Worm (Caenorhabditis elegans) whole organism, L3 larva: ENCODE data around the gene C10C5.7.

Source experiments
- R02D3.7 ChIP-seq: fragments of 150-350 bp; optimal IDR thresholded peaks from 2 replicates; lab custom pipeline; 2014; ENCODE audit warnings: missing biosample characterization, missing genetic modification characterization
- ZK546.5 ChIP-seq: sonication (generic microtip); optimal IDR thresholded peaks from 2 replicates; lab custom pipeline; 2017; ENCODE audit warnings: missing biosample characterization, missing genetic modification characterization
- aly-2 ChIP-seq: fragments of 150-350 bp; optimal IDR thresholded peaks from 2 replicates; lab custom pipeline; 2014; ENCODE audit warnings: missing biosample characterization, missing genetic modification characterization
- ceh-16 ChIP-seq: sonication (generic microtip); optimal IDR thresholded peaks from 2 replicates; lab custom pipeline; 2017; ENCODE audit warnings: missing biosample characterization, missing genetic modification characterization
- ceh-28 ChIP-seq: fragments of 150-350 bp; optimal IDR thresholded peaks from 2 replicates; lab custom pipeline; 2014; ENCODE audit warnings: missing biosample characterization, missing genetic modification reagents, missing genetic modification characterization
- ceh-82 ChIP-seq: fragments of 150-350 bp; optimal IDR thresholded peaks from 2 replicates; lab custom pipeline; 2014; ENCODE audit warnings: missing biosample characterization, missing genetic modification characterization
- daf-12 ChIP-seq: fragments of 150-350 bp; optimal IDR thresholded peaks from 2 replicates; lab custom pipeline; 2014; ENCODE audit warnings: missing biosample characterization, missing genetic modification reagents, missing genetic modification characterization
- egl-5 ChIP-seq: fragments of 150-350 bp; optimal IDR thresholded peaks from 2 replicates; lab custom pipeline; 2017; ENCODE audit warnings: missing biosample characterization, missing genetic modification reagents, missing genetic modification characterization, inconsistent platforms
- elt-1 ChIP-seq: fragments of 150-350 bp; optimal IDR thresholded peaks from 2 replicates; lab custom pipeline; 2014; ENCODE audit warnings: missing biosample characterization, missing genetic modification characterization
- elt-2 ChIP-seq: sonication (generic microtip); optimal IDR thresholded peaks from 2 replicates; lab custom pipeline; 2016; ENCODE audit warnings: missing genetic modification reagents, mild to moderate bottlenecking, missing genetic modification characterization, missing compliant biosample characterization
- elt-3 ChIP-seq, 3 experiments: fragments of 150-350 bp in 1 of 3; sonication (generic microtip) in 2 of 3; optimal IDR thresholded peaks; 2 replicates in 2 of 3; 4 replicates in 1 of 3; lab custom pipeline; 2014 to 2017; ENCODE audit warnings: missing biosample characterization in 3 of 3, missing genetic modification characterization in 3 of 3
- fos-1 ChIP-seq: fragments of 150-350 bp; optimal IDR thresholded peaks from 2 replicates; lab custom pipeline; 2014; ENCODE audit warnings: missing biosample characterization, missing genetic modification characterization
- hmg-11 ChIP-seq: sonication (generic microtip); optimal IDR thresholded peaks from 2 replicates; lab custom pipeline; 2016; ENCODE audit warnings: missing genetic modification characterization, missing compliant biosample characterization
- jun-1 ChIP-seq: fragments of 150-350 bp; optimal IDR thresholded peaks from 2 replicates; lab custom pipeline; 2014; ENCODE audit warnings: missing biosample characterization, missing genetic modification reagents, missing genetic modification characterization
- mdl-1 ChIP-seq: fragments of 150-350 bp; optimal IDR thresholded peaks from 2 replicates; lab custom pipeline; 2014; ENCODE audit warnings: missing biosample characterization, missing genetic modification characterization
- nfya-1 ChIP-seq: sonication (generic microtip); optimal IDR thresholded peaks from 2 replicates; lab custom pipeline; 2017; ENCODE audit warnings: missing genetic modification characterization, mild to moderate bottlenecking, missing compliant biosample characterization, antibody characterized with exemption, moderate library complexity; ENCODE audit not compliant: insufficient read depth
- nhr-11 ChIP-seq: fragments of 150-350 bp; optimal IDR thresholded peaks from 2 replicates; lab custom pipeline; 2014; ENCODE audit warnings: missing biosample characterization, missing genetic modification characterization
- nhr-12 ChIP-seq: fragments of 150-350 bp; optimal IDR thresholded peaks from 2 replicates; lab custom pipeline; 2014; ENCODE audit warnings: missing biosample characterization, missing genetic modification characterization
- nhr-23 ChIP-seq: fragments of 150-350 bp; optimal IDR thresholded peaks from 2 replicates; lab custom pipeline; 2014; ENCODE audit warnings: missing biosample characterization, missing genetic modification reagents, missing genetic modification characterization
- nhr-237 ChIP-seq: fragments of 150-350 bp; optimal IDR thresholded peaks from 2 replicates; lab custom pipeline; 2014; ENCODE audit warnings: missing biosample characterization, missing genetic modification characterization
- nhr-25 ChIP-seq: sonication (generic microtip); optimal IDR thresholded peaks from 2 replicates; lab custom pipeline; 2017; ENCODE audit warnings: missing biosample characterization, missing genetic modification characterization
- nhr-28 ChIP-seq: fragments of 150-350 bp; optimal IDR thresholded peaks from 2 replicates; lab custom pipeline; 2014; ENCODE audit warnings: missing biosample characterization, missing genetic modification characterization
- nhr-67 ChIP-seq: fragments of 150-350 bp; optimal IDR thresholded peaks from 2 replicates; lab custom pipeline; 2014; ENCODE audit warnings: missing biosample characterization, missing genetic modification characterization
- pha-4 ChIP-seq: fragments of 150-350 bp; optimal IDR thresholded peaks from 2 replicates; lab custom pipeline; 2014; ENCODE audit warnings: missing biosample characterization, missing genetic modification reagents, missing genetic modification characterization
- pqm-1 ChIP-seq: fragments of 150-350 bp; optimal IDR thresholded peaks from 2 replicates; lab custom pipeline; 2017; ENCODE audit warnings: missing biosample characterization, missing genetic modification characterization, inconsistent platforms
- sea-2 ChIP-seq: fragments of 150-350 bp; sonication (generic microtip); optimal IDR thresholded peaks from 4 replicates; lab custom pipeline; 2014; ENCODE audit warnings: missing biosample characterization, missing genetic modification reagents, missing genetic modification characterization
- skn-1 ChIP-seq: fragments of 150-350 bp; optimal IDR thresholded peaks from 2 replicates; lab custom pipeline; 2014; ENCODE audit warnings: missing biosample characterization, missing genetic modification characterization
- snpc-4 ChIP-seq: fragments of 150-350 bp; optimal IDR thresholded peaks from 2 replicates; lab custom pipeline; 2014; ENCODE audit warnings: missing biosample characterization, missing genetic modification characterization
- tbx-2 ChIP-seq: sonication (generic microtip); optimal IDR thresholded peaks from 2 replicates; lab custom pipeline; 2016; ENCODE audit warnings: mild to moderate bottlenecking, missing genetic modification characterization, missing compliant biosample characterization
- unc-39 ChIP-seq: sonication (generic microtip); optimal IDR thresholded peaks from 4 replicates; lab custom pipeline; 2017; ENCODE audit warnings: missing biosample characterization, missing genetic modification characterization
- unc-62 ChIP-seq: fragments of 150-350 bp; sonication (generic microtip); optimal IDR thresholded peaks from 4 replicates; lab custom pipeline; 2014; ENCODE audit warnings: missing biosample characterization, missing genetic modification reagents, missing genetic modification characterization
- ztf-11 ChIP-seq: fragments of 150-350 bp; optimal IDR thresholded peaks from 2 replicates; lab custom pipeline; 2014; ENCODE audit warnings: missing biosample characterization, missing genetic modification characterization

The C10C5.7 gene

ce11 chrIV:9343102-9343599 is 41.8 kb upstream of the C10C5.7 start, which contains the start of gene pigc-1:
Gene pigc-1 (minus strand): TSS chrIV:9343152.
- TF ChIP-seq tbx-2 (tag; lab: Kevin White, UChicago) (no peak), pha-4 (tag; lab: Kevin White, UChicago) (peak; percentile 80)

- TF ChIP-seq fos-1 (tag; lab: Kevin White, UChicago) (no peak), sea-2 (GFP tag; lab: Kevin White, UChicago) (no peak), jun-1 (tag; lab: Kevin White, UChicago) (no peak), R02D3.7 (tag; lab: Kevin White, UChicago) (no peak), ZK546.5 (tag; lab: Kevin White, UChicago) (no peak), hmg-11 (tag; lab: Kevin White, UChicago) (no peak)
These were observed 31.2 kb upstream of the C10C5.7 start for ce11 chrIV:9353728-9354127.

- no peak for TF ChIP-seq egl-5
- no peak for TF ChIP-seq nhr-25 (tag; lab: Kevin White, UChicago)
- TF ChIP-seq nhr-237 (tag; lab: Kevin White, UChicago) = no peak
- no peak for TF ChIP-seq tbx-2 (tag; lab: Kevin White, UChicago)
- TF ChIP-seq sea-2 (GFP tag; lab: Kevin White, UChicago) = no peak
- TF ChIP-seq nhr-12 (tag; lab: Kevin White, UChicago) = no peak
- no peak for TF ChIP-seq elt-1 (tag; lab: Kevin White, UChicago)
- no peak for TF ChIP-seq fos-1 (tag; lab: Kevin White, UChicago)
- TF ChIP-seq skn-1 (tag; lab: Kevin White, UChicago) = no peak
- no peak for TF ChIP-seq mdl-1
- no peak for TF ChIP-seq elt-3 (tag; optimal IDR thresholded peaks at IDR 0.05; lab: Kevin White, UChicago)
- no peak for TF ChIP-seq daf-12 (tag; lab: Kevin White, UChicago)
- TF ChIP-seq unc-62 (GFP tag; lab: Kevin White, UChicago) = no peak
- TF ChIP-seq snpc-4 = no peak
- no peak for TF ChIP-seq ceh-28
- no peak for TF ChIP-seq nhr-28 (tag; lab: Kevin White, UChicago)
These were observed 18.5 kb upstream of the C10C5.7 start, which contains the start of gene pezo-1 for ce11 chrIV:9366411-9366810. Gene pezo-1 (minus strand): TSS chrIV:9366511.

DNA sequence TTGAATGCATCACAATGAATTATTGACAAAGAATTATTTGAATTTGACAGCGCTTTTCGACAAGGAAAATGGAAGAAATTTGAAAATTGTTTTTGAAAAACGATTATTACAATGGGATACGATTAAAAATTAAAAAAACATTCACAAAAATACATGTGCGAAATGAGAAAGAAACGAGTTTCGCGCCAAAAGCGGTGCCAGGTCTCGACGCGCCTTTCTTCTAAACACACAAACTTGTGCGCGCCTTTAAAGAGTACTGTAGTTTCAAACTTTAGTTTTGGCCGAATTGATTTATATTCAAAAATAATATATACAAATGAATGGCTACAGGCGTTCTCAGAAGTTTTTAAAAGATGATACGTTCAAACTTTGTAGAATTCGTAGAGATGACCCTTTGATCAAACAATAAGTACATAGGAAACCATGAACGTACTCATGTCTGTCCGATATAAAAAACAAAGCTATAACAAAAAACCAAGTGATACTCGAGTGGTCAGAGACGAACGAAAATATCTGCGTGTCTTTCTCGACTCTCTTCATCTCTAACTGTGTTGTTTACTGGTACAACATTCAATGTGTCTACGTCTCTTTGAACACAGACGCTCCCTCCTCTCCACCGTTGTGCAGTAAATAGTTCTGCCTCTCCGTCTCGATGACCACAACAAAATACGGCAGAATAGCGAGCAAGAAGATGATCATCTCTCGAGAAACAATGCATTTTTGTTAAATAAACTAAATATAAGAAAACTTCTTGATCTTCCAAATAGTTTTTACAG is 16.9 kb upstream of the C10C5.7 start:
- no peak for TF ChIP-seq unc-39 (tag; lab: Kevin White, UChicago)
- peak; percentile 31 for TF ChIP-seq pqm-1
- no peak for TF ChIP-seq aly-2 (tag; lab: Kevin White, UChicago)
- TF ChIP-seq nhr-237 (tag; lab: Kevin White, UChicago) = no peak
- TF ChIP-seq ceh-82 (tag; lab: Kevin White, UChicago) = no peak
- TF ChIP-seq nhr-67 (tag; lab: Kevin White, UChicago) = no peak
- TF ChIP-seq ztf-11 (tag; lab: Kevin White, UChicago) = no peak
- TF ChIP-seq nhr-25 (tag; lab: Kevin White, UChicago) = no peak
- TF ChIP-seq R02D3.7 (tag; lab: Kevin White, UChicago) = no peak
- no peak for TF ChIP-seq nhr-23 (tag; lab: Kevin White, UChicago)
- TF ChIP-seq elt-2 = no peak
- TF ChIP-seq jun-1 (tag; lab: Kevin White, UChicago) = no peak
- peak; percentile 90 for TF ChIP-seq pha-4 (tag; lab: Kevin White, UChicago)
- no peak for TF ChIP-seq elt-1 (tag; lab: Kevin White, UChicago)
- no peak for TF ChIP-seq sea-2 (GFP tag; lab: Kevin White, UChicago)
- TF ChIP-seq ceh-28 = no peak
- TF ChIP-seq tbx-2 (tag; lab: Kevin White, UChicago) = no peak
- TF ChIP-seq daf-12 (tag; lab: Kevin White, UChicago) = no peak
- TF ChIP-seq snpc-4 = peak; percentile 21

ce11 chrIV:9371126-9371525 is 13.8 kb upstream of the C10C5.7 start, which contains the start of gene fbxc-58:
Gene fbxc-58 (plus strand): TSS chrIV:9371508.
- TF ChIP-seq nfya-1 (no peak), nhr-12 (tag; lab: Kevin White, UChicago) (no peak), ceh-82 (tag; lab: Kevin White, UChicago) (no peak), ceh-16 (tag; lab: Kevin White, UChicago) (no peak), nhr-11 (tag; lab: Kevin White, UChicago) (no peak), ZK546.5 (tag; lab: Kevin White, UChicago) (no peak), ceh-28 (no peak)
